Worm (Caenorhabditis elegans): ENCODE measurements around the gene syg-2.
A peak's percentile ranks its signal among the peaks of the same experiment; 100 is the strongest.

The syg-2 gene

ce11 chrX:14678983-14679382, 24.2 kb downstream of the syg-2 start (continued):
- no peak for TF ChIP-seq atf-7 (tag; optimal IDR thresholded peaks at IDR 0.05)
- TF ChIP-seq lin-26 (GFP tag; IDR thresholded peaks at IDR 0.05): peak; percentile 80
- TF ChIP-seq ztf-18 (tag; optimal IDR thresholded peaks at IDR 0.05): no peak
- TF ChIP-seq snpc-1.1 (tag; optimal IDR thresholded peaks at IDR 0.05; ENCODE audit: insufficient read depth): peak; percentile 75
- peak; percentile 20 for TF ChIP-seq F23B12.7 (tag; optimal IDR thresholded peaks at IDR 0.05; ENCODE audit: insufficient read depth)
- TF ChIP-seq him-1 (tag; optimal IDR thresholded peaks at IDR 0.05): peak; percentile 77
- peak in 1 of 2 experiments; percentile 17 for TF ChIP-seq let-607 (tag; optimal IDR thresholded peaks at IDR 0.05)
- TF ChIP-seq die-1 (tag; optimal IDR thresholded peaks at IDR 0.05): peak; percentile 67
- TF ChIP-seq D2030.7 (GFP tag; IDR thresholded peaks at IDR 0.05): peak; percentile 65
- no peak for TF ChIP-seq mxl-1 (tag; optimal IDR thresholded peaks at IDR 0.05)

- TF ChIP-seq sea-2 (GFP tag; IDR thresholded peaks at IDR 0.05): no peak
- TF ChIP-seq aptf-2 (GFP tag; conservative IDR thresholded peaks at IDR 0.05): no peak
- TF ChIP-seq egl-44 (GFP tag; IDR thresholded peaks at IDR 0.05): no peak
- no peak for TF ChIP-seq tlf-1 (GFP tag; optimal IDR thresholded peaks at IDR 0.05)
- no peak for TF ChIP-seq F23B12.7 (tag; optimal IDR thresholded peaks at IDR 0.05; ENCODE audit: insufficient read depth)
- TF ChIP-seq Y56A3A.18 (GFP tag; IDR thresholded peaks at IDR 0.05): no peak
- no peak for TF ChIP-seq snpc-4 (GFP tag; optimal IDR thresholded peaks at IDR 0.05)
- TF ChIP-seq snpc-4 (tag; optimal IDR thresholded peaks at IDR 0.05): peak in 3 of 4 experiments; percentile 69 to 91 (median 88)
Measured at ce11 chrX:14680474-14680873, 25.7 kb downstream of the syg-2 start.

- TF ChIP-seq sdz-38 (tag; optimal IDR thresholded peaks at IDR 0.05) (no peak), zfh-2 (GFP tag; conservative IDR thresholded peaks at IDR 0.05) (peak; percentile 42; the same call in 1 of the 2 replicates), F55B11.4 (tag; optimal IDR thresholded peaks at IDR 0.05; ENCODE audit: borderline replicate concordance, insufficient read depth) (no peak), ccch-3 (GFP tag; optimal IDR thresholded peaks at IDR 0.05) (no peak), mes-4 (tag; optimal IDR thresholded peaks at IDR 0.05) (no peak)
Measured at ce11 chrX:14684406-14684927, 29.7 kb downstream of the syg-2 start, which contains the start of gene csq-1. Gene csq-1 (plus strand): TSS chrX:14684877.

- TF ChIP-seq F57A8.1 (GFP tag; optimal IDR thresholded peaks at IDR 0.05) (no peak), efl-1 (GFP tag; optimal IDR thresholded peaks at IDR 0.05) (no peak), snpc-1.1 (tag; optimal IDR thresholded peaks at IDR 0.05; ENCODE audit: insufficient read depth) (no peak), madf-10 (tag; optimal IDR thresholded peaks at IDR 0.05) (no peak), bed-1 (GFP tag; IDR thresholded peaks at IDR 0.05) (no peak), nfya-1 (tag; optimal IDR thresholded peaks at IDR 0.05; ENCODE audit: borderline replicate concordance, insufficient read depth) (no peak), nhr-120 (GFP tag; IDR thresholded peaks at IDR 0.05) (no peak), mel-28 (tag; optimal IDR thresholded peaks at IDR 0.05; ENCODE audit: borderline replicate concordance) (no peak), aptf-2 (GFP tag; conservative IDR thresholded peaks at IDR 0.05) (no peak), atf-7 (tag; optimal IDR thresholded peaks at IDR 0.05) (no peak)
Measured at ce11 chrX:14692905-14693304, 38.1 kb downstream of the syg-2 start, which contains the start of gene sox-3. Gene sox-3 (minus strand): TSS chrX:14693005.

ce11 chrX:14694633-14695177, 39.9 kb downstream of the syg-2 start:
- TF ChIP-seq ztf-26 (tag; optimal IDR thresholded peaks at IDR 0.05) (no peak), zfh-2 (GFP tag; conservative IDR thresholded peaks at IDR 0.05) (peak; percentile 42; the same call in 1 of the 2 replicates)

Data from whole organism, young adult.